Worm (Caenorhabditis elegans) whole organism, late embryonic: Measurements from ENCODE around the gene tsg-101.

Source experiments
- K09A11.1 ChIP-seq: sonication (generic microtip); optimal IDR thresholded peaks from 2 replicates; lab custom pipeline; 2017; ENCODE audit warnings: antibody characterized with exemption, mild to moderate bottlenecking, missing genetic modification characterization, missing compliant biosample characterization; ENCODE audit not compliant: insufficient read depth
- ceh-2 ChIP-seq: sonication (generic microtip); optimal IDR thresholded peaks from 2 replicates; lab custom pipeline; 2016; ENCODE audit warnings: missing genotype, missing genetic modification characterization, missing compliant biosample characterization
- ceh-22 ChIP-seq: sonication (generic microtip); optimal IDR thresholded peaks from 2 replicates; lab custom pipeline; 2017; ENCODE audit warnings: missing biosample characterization, missing genetic modification characterization
- ceh-45 ChIP-seq: fragments of 200-800 bp; sonication (Bioruptor generic); IDR thresholded peaks from 2 replicates; pipeline ENCODE4 v1.3.6; 2022; ENCODE audit warnings: missing genetic modification reagents, missing genetic modification characterization, missing compliant biosample characterization
- nhr-11 ChIP-seq: fragments of 150-350 bp; optimal IDR thresholded peaks from 2 replicates; lab custom pipeline; 2014; ENCODE audit warnings: missing biosample characterization, missing genetic modification characterization
- pag-3 ChIP-seq: sonication (generic microtip); optimal IDR thresholded peaks from 2 replicates; lab custom pipeline; 2016; ENCODE audit warnings: missing compliant biosample characterization, missing genetic modification characterization, borderline replicate concordance
- pha-4 ChIP-seq: fragments of 150-350 bp; optimal IDR thresholded peaks from 2 replicates; lab custom pipeline; 2018; ENCODE audit warnings: missing biosample characterization, missing genetic modification reagents, missing genetic modification characterization
- pros-1 ChIP-seq: fragments of 150-350 bp; optimal IDR thresholded peaks from 2 replicates; lab custom pipeline; 2014; ENCODE audit warnings: missing biosample characterization, missing genetic modification reagents, missing genetic modification characterization
- tbx-2 ChIP-seq: sonication (generic microtip); optimal IDR thresholded peaks from 2 replicates; lab custom pipeline; 2016; ENCODE audit warnings: missing genetic modification characterization, missing compliant biosample characterization
- unc-86 ChIP-seq: sonication (generic microtip); optimal IDR thresholded peaks from 2 replicates; lab custom pipeline; 2016; ENCODE audit warnings: missing genetic modification characterization, missing compliant biosample characterization

DNA sequence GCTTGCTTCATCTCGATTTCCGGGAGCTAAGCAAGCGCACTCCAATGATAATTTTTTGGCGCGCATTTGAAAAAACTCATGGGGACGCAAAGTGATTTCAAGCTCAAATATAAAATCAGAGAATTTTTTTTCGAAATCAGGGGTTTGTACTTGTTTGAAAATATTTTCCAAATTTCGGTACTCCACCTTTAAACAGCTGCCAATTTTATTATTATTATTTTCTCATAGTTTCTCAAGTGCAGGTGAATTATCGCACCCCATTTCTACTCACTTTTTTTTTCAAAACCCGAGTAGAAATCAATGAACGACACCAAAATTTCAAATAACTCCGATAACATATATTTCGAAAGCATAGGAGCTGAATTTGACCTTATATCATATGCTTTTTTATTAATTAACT lies 10.2 kb downstream of the tsg-101 start, which contains the start of gene srz-83:
- TF ChIP-seq pag-3 (no peak), nhr-11 (tag; lab: Kevin White, UChicago) (no peak), K09A11.1 (no peak), pha-4 (no peak), ceh-45 (no peak), unc-86 (tag; lab: Kevin White, UChicago) (no peak), tbx-2 (tag; lab: Kevin White, UChicago) (no peak), pros-1 (no peak), ceh-22 (no peak), ceh-2 (tag; lab: Kevin White, UChicago) (no peak)
